Worm (Caenorhabditis elegans) whole organism, late embryonic: ENCODE measurements around the gene otpl-1.
"Not testable (repeated sequence)": the region's sequence is repeated elsewhere in the genome, so short reads cannot be mapped to it uniquely, and the experiment has no call there.

Experiments used
- C08G9.2 ChIP-seq: sonication (generic microtip); optimal IDR thresholded peaks from 2 replicates; lab custom pipeline; 2016; ENCODE audit warnings: mild to moderate bottlenecking, missing genetic modification characterization, moderate library complexity, missing compliant biosample characterization
- K09A11.1 ChIP-seq: sonication (generic microtip); optimal IDR thresholded peaks from 2 replicates; lab custom pipeline; 2017; ENCODE audit warnings: antibody characterized with exemption, mild to moderate bottlenecking, missing genetic modification characterization, missing compliant biosample characterization; ENCODE audit not compliant: insufficient read depth
- Y22D7AL.16 ChIP-seq: sonication (generic microtip); optimal IDR thresholded peaks from 2 replicates; lab custom pipeline; 2016; ENCODE audit warnings: missing genetic modification characterization, missing compliant biosample characterization
- ceh-18 ChIP-seq: sonication (generic microtip); optimal IDR thresholded peaks from 2 replicates; lab custom pipeline; 2016; ENCODE audit warnings: missing genetic modification characterization, missing compliant biosample characterization
- ceh-19 ChIP-seq: fragments of 200-800 bp; sonication (Bioruptor generic); optimal IDR thresholded peaks from 2 replicates; lab custom pipeline; 2018; ENCODE audit warnings: mild to moderate bottlenecking, missing genetic modification characterization, missing compliant biosample characterization
- ceh-22 ChIP-seq: sonication (generic microtip); optimal IDR thresholded peaks from 2 replicates; lab custom pipeline; 2017; ENCODE audit warnings: missing biosample characterization, missing genetic modification characterization
- ceh-30 ChIP-seq: fragments of 150-350 bp; optimal IDR thresholded peaks from 2 replicates; lab custom pipeline; 2014; ENCODE audit warnings: missing biosample characterization, missing genetic modification characterization
- ceh-31 ChIP-seq: sonication (generic microtip); optimal IDR thresholded peaks from 2 replicates; lab custom pipeline; 2016; ENCODE audit warnings: missing genetic modification characterization, missing compliant biosample characterization
- ceh-6 ChIP-seq: fragments of 200-800 bp; sonication (Bioruptor generic); optimal IDR thresholded peaks from 2 replicates; lab custom pipeline; 2018; ENCODE audit warnings: mild to moderate bottlenecking, missing genetic modification characterization, missing compliant biosample characterization
- dve-1 ChIP-seq: sonication (generic microtip); optimal IDR thresholded peaks from 2 replicates; lab custom pipeline; 2017; ENCODE audit warnings: antibody characterized with exemption, mild to moderate bottlenecking, missing genetic modification characterization, missing compliant biosample characterization
- elt-2 ChIP-seq: sonication (generic microtip); optimal IDR thresholded peaks from 2 replicates; lab custom pipeline; 2016; ENCODE audit warnings: missing genetic modification reagents, missing genetic modification characterization, missing compliant biosample characterization
- elt-4 ChIP-seq: sonication (generic microtip); optimal IDR thresholded peaks from 2 replicates; lab custom pipeline; 2016; ENCODE audit warnings: missing genetic modification characterization, missing compliant biosample characterization
- fkh-10 ChIP-seq: fragments of 150-350 bp; optimal IDR thresholded peaks from 2 replicates; lab custom pipeline; 2014; ENCODE audit warnings: missing biosample characterization, missing genetic modification reagents, missing genetic modification characterization
- fkh-6 ChIP-seq: sonication (generic microtip); optimal IDR thresholded peaks from 2 replicates; lab custom pipeline; 2016; ENCODE audit warnings: missing genetic modification characterization, missing compliant biosample characterization
- hlh-15 ChIP-seq: sonication (generic microtip); optimal IDR thresholded peaks from 2 replicates; lab custom pipeline; 2016; ENCODE audit warnings: missing genetic modification characterization, missing compliant biosample characterization
- hlh-30 ChIP-seq: sonication (generic microtip); optimal IDR thresholded peaks from 2 replicates; lab custom pipeline; 2017; ENCODE audit warnings: antibody characterized with exemption, missing genetic modification characterization, missing compliant biosample characterization; ENCODE audit not compliant: insufficient read depth
- hlh-8 ChIP-seq: sonication (generic microtip); optimal IDR thresholded peaks from 2 replicates; lab custom pipeline; 2016; ENCODE audit warnings: missing genotype, missing genetic modification characterization, missing compliant biosample characterization
- lim-6 ChIP-seq: sonication (generic microtip); optimal IDR thresholded peaks from 2 replicates; lab custom pipeline; 2016; ENCODE audit warnings: missing genetic modification characterization, missing compliant biosample characterization
- lin-11 ChIP-seq: fragments of 200-800 bp; sonication (Bioruptor generic); optimal IDR thresholded peaks from 2 replicates; lab custom pipeline; 2018; ENCODE audit warnings: mild to moderate bottlenecking, missing genetic modification characterization, missing compliant biosample characterization
- mec-3 ChIP-seq: sonication (generic microtip); optimal IDR thresholded peaks from 2 replicates; lab custom pipeline; 2016; ENCODE audit warnings: borderline replicate concordance, missing genetic modification characterization, missing compliant biosample characterization
- nfya-1 ChIP-seq: sonication (generic microtip); optimal IDR thresholded peaks from 2 replicates; lab custom pipeline; 2017; ENCODE audit warnings: missing genetic modification characterization, mild to moderate bottlenecking, missing compliant biosample characterization, antibody characterized with exemption, moderate library complexity
- npax-4 ChIP-seq: sonication (generic microtip); optimal IDR thresholded peaks from 2 replicates; lab custom pipeline; 2016; ENCODE audit warnings: missing genetic modification characterization, missing compliant biosample characterization
- pag-3 ChIP-seq: sonication (generic microtip); optimal IDR thresholded peaks from 2 replicates; lab custom pipeline; 2016; ENCODE audit warnings: missing compliant biosample characterization, missing genetic modification characterization, borderline replicate concordance
- pat-9 ChIP-seq: fragments of 200-800 bp; sonication (Bioruptor generic); optimal IDR thresholded peaks from 2 replicates; lab custom pipeline; 2018; ENCODE audit warnings: mild to moderate bottlenecking, missing genetic modification characterization, moderate library complexity, missing compliant biosample characterization
- pax-1 ChIP-seq: fragments of 150-350 bp; optimal IDR thresholded peaks from 2 replicates; lab custom pipeline; 2014; ENCODE audit warnings: missing biosample characterization, missing genetic modification characterization
- pha-4 ChIP-seq: fragments of 150-350 bp; optimal IDR thresholded peaks from 2 replicates; lab custom pipeline; 2018; ENCODE audit warnings: missing biosample characterization, missing genetic modification reagents, missing genetic modification characterization
- pqm-1 ChIP-seq: sonication (generic microtip); optimal IDR thresholded peaks from 2 replicates; lab custom pipeline; 2016; ENCODE audit warnings: missing genetic modification characterization, missing compliant biosample characterization
- pros-1 ChIP-seq: fragments of 150-350 bp; optimal IDR thresholded peaks from 2 replicates; lab custom pipeline; 2014; ENCODE audit warnings: missing biosample characterization, missing genetic modification reagents, missing genetic modification characterization
- rnt-1 ChIP-seq: sonication (generic microtip); optimal IDR thresholded peaks from 2 replicates; lab custom pipeline; 2016; ENCODE audit warnings: missing genetic modification characterization, missing compliant biosample characterization
- sdc-2 ChIP-seq: sonication (generic microtip); optimal IDR thresholded peaks from 2 replicates; lab custom pipeline; 2016; ENCODE audit warnings: missing genotype, missing genetic modification characterization, missing compliant biosample characterization
- sox-4 ChIP-seq: sonication (generic microtip); optimal IDR thresholded peaks from 2 replicates; lab custom pipeline; 2017; ENCODE audit warnings: mild to moderate bottlenecking, missing genetic modification characterization, inconsistent platforms, missing compliant biosample characterization
- tbx-2 ChIP-seq: sonication (generic microtip); optimal IDR thresholded peaks from 2 replicates; lab custom pipeline; 2016; ENCODE audit warnings: missing genetic modification characterization, missing compliant biosample characterization
- tbx-7 ChIP-seq: sonication (generic microtip); optimal IDR thresholded peaks from 2 replicates; lab custom pipeline; 2016; ENCODE audit warnings: missing genotype, missing genetic modification characterization, missing compliant biosample characterization
- unc-55 ChIP-seq: sonication (generic microtip); optimal IDR thresholded peaks from 2 replicates; lab custom pipeline; 2017; ENCODE audit warnings: missing biosample characterization, missing genetic modification reagents, missing genetic modification characterization
- zip-5 ChIP-seq: sonication (generic microtip); optimal IDR thresholded peaks from 2 replicates; lab custom pipeline; 2016; ENCODE audit warnings: missing genetic modification characterization, missing compliant biosample characterization

The otpl-1 gene

ce11 chrIV:3578155-3578554 lies 9.4 kb downstream of the otpl-1 start, which contains the start of gene Y37E11B.2:
Gene Y37E11B.2 (plus strand): TSS chrIV:3578455.
- TF ChIP-seq ceh-22 (tag; lab: Kevin White, UChicago), result no peak
- no peak for TF ChIP-seq pha-4 (tag; lab: Kevin White, UChicago)

ce11 chrIV:3578667-3579066 lies 9.9 kb downstream of the otpl-1 start:
- no peak for TF ChIP-seq ceh-6 (GFP tag; lab: Kevin White, UChicago)
- TF ChIP-seq rnt-1 (tag; lab: Kevin White, UChicago), result no peak
- no peak for TF ChIP-seq elt-2 (tag; lab: Kevin White, UChicago)
- no peak for TF ChIP-seq fkh-6 (tag; lab: Kevin White, UChicago)
- TF ChIP-seq K09A11.1 (tag; lab: Kevin White, UChicago), result no peak

DNA sequence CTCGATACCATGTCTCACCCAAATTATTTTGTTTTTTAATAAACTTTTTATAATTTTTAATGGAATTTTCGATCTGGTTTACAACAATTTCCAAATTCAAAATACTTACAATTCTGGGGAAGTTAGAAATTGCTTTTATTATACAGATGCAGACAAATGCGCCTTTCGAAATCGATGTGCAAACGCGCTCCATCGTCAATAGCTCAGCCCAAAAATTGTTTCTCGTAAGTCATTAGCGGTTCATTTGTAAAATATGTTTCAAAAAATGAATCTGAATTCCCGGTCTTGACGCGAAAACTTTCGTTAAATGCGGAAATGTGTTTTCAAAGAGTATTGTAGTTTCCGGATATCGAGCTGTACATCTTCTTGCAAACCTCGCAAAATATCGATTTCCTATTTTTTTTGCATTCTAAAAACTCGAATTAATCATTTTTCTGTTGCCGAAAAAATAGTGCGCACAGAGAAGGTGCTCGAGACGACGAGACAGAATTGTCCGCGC lies 10.7 kb downstream of the otpl-1 start, which contains the start of gene Y37E11B.1:
Gene Y37E11B.1 (plus strand): TSS at position 145 of the 499 bp plus-strand sequence.
- TF ChIP-seq Y22D7AL.16 (tag; lab: Kevin White, UChicago) (no peak), hlh-8 (tag; lab: Kevin White, UChicago) (no peak), rnt-1 (tag; lab: Kevin White, UChicago) (no peak), ceh-30 (tag; lab: Kevin White, UChicago) (no peak)

DNA sequence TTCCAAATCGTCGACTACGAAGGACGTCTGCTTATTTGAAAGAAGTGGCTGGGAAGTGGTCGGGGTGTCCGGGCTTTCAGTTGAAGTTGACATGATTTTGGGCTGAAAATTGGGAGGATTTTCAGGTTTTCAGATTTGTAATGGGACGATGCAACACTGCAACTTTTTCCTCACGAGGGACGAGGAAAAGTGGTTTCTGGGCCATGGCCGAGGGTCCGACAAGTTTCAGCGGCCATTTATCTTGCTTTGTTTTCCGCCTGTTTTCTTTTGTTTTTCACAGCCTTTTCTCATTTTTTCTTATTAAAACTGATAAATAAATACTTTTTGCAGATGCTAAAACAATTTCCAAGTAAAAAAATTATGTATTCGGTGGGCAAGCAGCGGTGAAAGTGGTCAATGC lies 14.0 kb downstream of the otpl-1 start, which contains the start of gene blos-7:
Gene blos-7 (minus strand): TSS at position 101 of the 400 bp plus-strand sequence.
- TF ChIP-seq pros-1, hlh-8, nfya-1 (tag; lab: Kevin White, UChicago): not testable (repeated sequence)

ce11 chrIV:3590821-3591220 lies 22.0 kb downstream of the otpl-1 start:
- TF ChIP-seq pqm-1 (tag; lab: Kevin White, UChicago) (no peak), sdc-2 (tag; lab: Kevin White, UChicago) (no peak), pax-1 (tag; lab: Kevin White, UChicago) (no peak), pag-3 (tag; lab: Kevin White, UChicago) (no peak), lim-6 (no peak), hlh-15 (tag; lab: Kevin White, UChicago) (no peak), fkh-10 (no peak), hlh-30 (tag; lab: Kevin White, UChicago) (no peak), pat-9 (tag; lab: Kevin White, UChicago) (no peak), npax-4 (no peak)

DNA sequence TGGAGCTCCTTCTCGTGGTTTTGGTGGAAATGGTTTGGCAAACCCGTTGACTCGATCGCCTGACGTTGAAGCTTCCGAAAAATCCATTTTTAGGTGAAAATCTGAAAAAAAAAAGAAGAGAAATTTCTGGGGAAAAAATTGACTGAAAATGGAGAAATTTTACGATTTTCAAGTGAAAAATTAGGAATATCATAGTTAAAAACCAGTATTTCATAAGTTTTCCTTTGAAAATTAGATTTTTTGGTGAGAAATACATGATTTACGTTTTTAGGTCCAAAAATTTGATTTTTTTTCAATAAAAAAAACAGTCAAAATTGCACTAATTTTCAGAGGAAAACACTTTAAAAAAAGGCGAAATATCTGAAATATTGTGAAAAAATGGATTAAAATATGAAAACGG lies 24.7 kb downstream of the otpl-1 start, which contains the start of gene taf-2:
Gene taf-2 (minus strand): TSS at position 101 of the 400 bp plus-strand sequence.
- TF ChIP-seq ceh-22 (tag; lab: Kevin White, UChicago) (no peak), unc-55 (GFP tag; lab: Kevin White, UChicago) (no peak), dve-1 (tag; lab: Kevin White, UChicago) (no peak), tbx-2 (tag; lab: Kevin White, UChicago) (no peak), sox-4 (no peak), pag-3 (tag; lab: Kevin White, UChicago) (no peak)

DNA sequence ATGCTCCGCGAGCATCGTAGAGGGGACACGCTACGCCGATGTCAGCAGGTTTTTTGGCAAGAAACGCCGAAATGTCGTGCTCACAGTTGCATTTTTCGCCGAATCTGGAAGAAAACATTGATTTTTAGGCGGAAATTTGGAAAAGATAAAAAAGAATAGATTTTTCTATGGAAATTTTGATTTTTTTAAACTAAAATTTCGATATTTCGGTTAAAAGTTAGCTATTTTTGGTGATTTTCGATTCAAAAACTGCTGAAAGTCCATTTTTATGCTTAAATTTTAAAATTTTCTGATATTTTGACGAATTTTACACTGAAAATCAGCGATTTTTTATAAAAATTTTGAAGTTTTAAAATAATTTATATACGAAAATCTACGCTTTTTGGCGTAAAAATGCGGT lies 28.6 kb downstream of the otpl-1 start:
- no peak for TF ChIP-seq tbx-2 (tag; lab: Kevin White, UChicago)
- no peak for TF ChIP-seq pat-9 (tag; lab: Kevin White, UChicago)
- no peak for TF ChIP-seq nfya-1 (tag; lab: Kevin White, UChicago)
- no peak for TF ChIP-seq elt-4 (tag; lab: Kevin White, UChicago)
- no peak for TF ChIP-seq ceh-18 (tag; lab: Kevin White, UChicago)
- no peak for TF ChIP-seq lin-11 (tag; lab: Kevin White, UChicago)
- TF ChIP-seq zip-5 (tag; lab: Kevin White, UChicago), result no peak
- no peak for TF ChIP-seq hlh-30 (tag; lab: Kevin White, UChicago)
- no peak for TF ChIP-seq ceh-31 (tag; lab: Kevin White, UChicago)
- TF ChIP-seq tbx-7 (tag; lab: Kevin White, UChicago), result no peak
- no peak for TF ChIP-seq fkh-6 (tag; lab: Kevin White, UChicago)
- no peak for TF ChIP-seq C08G9.2 (tag; lab: Kevin White, UChicago)
- TF ChIP-seq ceh-30 (tag; lab: Kevin White, UChicago), result no peak
- no peak for TF ChIP-seq mec-3
- TF ChIP-seq ceh-22 (tag; lab: Kevin White, UChicago), result no peak
- TF ChIP-seq ceh-19 (GFP tag; lab: Kevin White, UChicago), result no peak
